Worm (Caenorhabditis elegans) whole organism, L2 larva: ENCODE data around the gene spe-49.

Source experiments
- C34F6.9 ChIP-seq: fragments of 150-350 bp; optimal IDR thresholded peaks from 2 replicates; lab custom pipeline; 2014; ENCODE audit warnings: missing biosample characterization, missing genetic modification characterization
- F13H6.1 ChIP-seq: sonication (generic microtip); optimal IDR thresholded peaks from 2 replicates; lab custom pipeline; 2016; ENCODE audit warnings: missing genetic modification characterization, missing compliant biosample characterization
- Y55F3AM.14 ChIP-seq: fragments of 200-800 bp; sonication (Bioruptor generic); optimal IDR thresholded peaks from 2 replicates; lab custom pipeline; 2018; ENCODE audit warnings: mild to moderate bottlenecking, missing genetic modification characterization, missing compliant biosample characterization
- ZK546.5 ChIP-seq: sonication (generic microtip); optimal IDR thresholded peaks from 2 replicates; lab custom pipeline; 2017; ENCODE audit warnings: missing biosample characterization, missing genetic modification characterization
- alr-1 ChIP-seq: fragments of 150-350 bp; optimal IDR thresholded peaks from 2 replicates; lab custom pipeline; 2014; ENCODE audit warnings: missing biosample characterization, missing genetic modification characterization
- ama-1 ChIP-seq: fragments of 150-350 bp; optimal IDR thresholded peaks from 2 replicates; lab custom pipeline; 2018; ENCODE audit warnings: inconsistent platforms
- ceh-82 ChIP-seq: fragments of 150-350 bp; optimal IDR thresholded peaks from 2 replicates; lab custom pipeline; 2014; ENCODE audit warnings: missing biosample characterization, missing genetic modification characterization
- dmd-4 ChIP-seq: sonication (generic microtip); optimal IDR thresholded peaks from 2 replicates; lab custom pipeline; 2017; ENCODE audit warnings: missing biosample characterization, missing genetic modification characterization
- elt-1 ChIP-seq: fragments of 150-350 bp; optimal IDR thresholded peaks from 2 replicates; lab custom pipeline; 2014; ENCODE audit warnings: missing biosample characterization, missing genetic modification characterization
- elt-3 ChIP-seq: sonication (generic microtip); optimal IDR thresholded peaks from 2 replicates; lab custom pipeline; 2017; ENCODE audit warnings: missing biosample characterization, missing genetic modification characterization
- fos-1 ChIP-seq: fragments of 150-350 bp; optimal IDR thresholded peaks from 2 replicates; lab custom pipeline; 2014; ENCODE audit warnings: missing biosample characterization, missing genetic modification characterization
- gmeb-1 ChIP-seq: fragments of 150-350 bp; optimal IDR thresholded peaks from 2 replicates; lab custom pipeline; 2014; ENCODE audit warnings: missing biosample characterization, missing genetic modification characterization
- lin-11 ChIP-seq: fragments of 150-350 bp; sonication (generic microtip); optimal IDR thresholded peaks from 2 replicates; lab custom pipeline; 2014; ENCODE audit warnings: missing biosample characterization, missing genetic modification characterization, inconsistent platforms, mixed read lengths
- lin-13 ChIP-seq: fragments of 150-350 bp; optimal IDR thresholded peaks from 2 replicates; lab custom pipeline; 2014; ENCODE audit warnings: missing biosample characterization, missing genetic modification reagents, missing genetic modification characterization
- lin-39 ChIP-seq: fragments of 150-350 bp; optimal IDR thresholded peaks from 2 replicates; lab custom pipeline; 2014; ENCODE audit warnings: missing biosample characterization, missing genetic modification reagents, missing genetic modification characterization
- lsy-2 ChIP-seq, 2 experiments: fragments of 150-350 bp in 1 of 2; sonication (generic microtip) in 1 of 2; optimal IDR thresholded peaks; 2 replicates each; lab custom pipeline; 2014 to 2017; ENCODE audit warnings: missing biosample characterization in 2 of 2, missing genetic modification characterization in 2 of 2
- mbf-1 ChIP-seq: sonication (generic microtip); optimal IDR thresholded peaks from 2 replicates; lab custom pipeline; 2017; ENCODE audit warnings: missing biosample characterization, missing genetic modification characterization
- mdl-1 ChIP-seq, 2 experiments: fragments of 150-350 bp in 1 of 2; sonication (generic microtip) in 1 of 2; optimal IDR thresholded peaks; 2 replicates each; lab custom pipeline; 2017; ENCODE audit warnings: missing biosample characterization in 2 of 2, missing genetic modification characterization in 2 of 2
- nhr-10 ChIP-seq: sonication (generic microtip); optimal IDR thresholded peaks from 2 replicates; lab custom pipeline; 2017; ENCODE audit warnings: missing biosample characterization, missing genetic modification characterization
- nhr-12 ChIP-seq: fragments of 150-350 bp; optimal IDR thresholded peaks from 2 replicates; lab custom pipeline; 2014; ENCODE audit warnings: missing biosample characterization, missing genetic modification characterization
- nhr-129 ChIP-seq: fragments of 150-350 bp; optimal IDR thresholded peaks from 2 replicates; lab custom pipeline; 2014; ENCODE audit warnings: missing biosample characterization, missing genetic modification characterization
- nhr-21 ChIP-seq: fragments of 150-350 bp; optimal IDR thresholded peaks from 2 replicates; lab custom pipeline; 2014; ENCODE audit warnings: missing biosample characterization, missing genetic modification characterization
- nhr-23 ChIP-seq: fragments of 150-350 bp; optimal IDR thresholded peaks from 2 replicates; lab custom pipeline; 2014; ENCODE audit warnings: missing biosample characterization, missing genetic modification reagents, missing genetic modification characterization
- nhr-237 ChIP-seq: fragments of 150-350 bp; optimal IDR thresholded peaks from 2 replicates; lab custom pipeline; 2014; ENCODE audit warnings: missing biosample characterization, missing genetic modification characterization
- nhr-25 ChIP-seq: fragments of 150-350 bp; sonication (generic microtip); optimal IDR thresholded peaks from 3 replicates; lab custom pipeline; 2014; ENCODE audit warnings: missing biosample characterization, missing genetic modification characterization
- nhr-6 ChIP-seq: fragments of 150-350 bp; optimal IDR thresholded peaks from 2 replicates; lab custom pipeline; 2014; ENCODE audit warnings: missing biosample characterization, missing genetic modification characterization
- peb-1 ChIP-seq: fragments of 150-350 bp; optimal IDR thresholded peaks from 2 replicates; lab custom pipeline; 2014; ENCODE audit warnings: missing biosample characterization, missing genetic modification characterization
- sem-4 ChIP-seq: fragments of 150-350 bp; optimal IDR thresholded peaks from 2 replicates; lab custom pipeline; 2014; ENCODE audit warnings: missing biosample characterization, missing genetic modification reagents, missing genetic modification characterization
- skn-1 ChIP-seq: sonication (generic microtip); optimal IDR thresholded peaks from 2 replicates; lab custom pipeline; 2017; ENCODE audit warnings: missing biosample characterization, missing genetic modification characterization
- sma-3 ChIP-seq: sonication (generic microtip); optimal IDR thresholded peaks from 2 replicates; lab custom pipeline; 2016; ENCODE audit warnings: missing genetic modification reagents, missing genetic modification characterization, missing compliant biosample characterization
- sma-9 ChIP-seq, 2 experiments: fragments of 150-350 bp in 1 of 2; sonication (generic microtip) in 1 of 2; optimal IDR thresholded peaks; 2 replicates each; lab custom pipeline; 2014 to 2016; ENCODE audit warnings: missing genetic modification characterization in 2 of 2, mild to moderate bottlenecking in 1 of 2, missing biosample characterization in 1 of 2, missing compliant biosample characterization in 1 of 2, missing genetic modification reagents in 1 of 2, moderate library complexity in 1 of 2
- snpc-4 ChIP-seq: fragments of 150-350 bp; optimal IDR thresholded peaks from 2 replicates; lab custom pipeline; 2014; ENCODE audit warnings: missing biosample characterization, missing genetic modification characterization
- unc-39 ChIP-seq: fragments of 150-350 bp; optimal IDR thresholded peaks from 2 replicates; lab custom pipeline; 2014; ENCODE audit warnings: missing biosample characterization, missing genetic modification characterization
- unc-55 ChIP-seq: fragments of 150-350 bp; sonication (generic microtip); optimal IDR thresholded peaks from 3 replicates; lab custom pipeline; 2014; ENCODE audit warnings: missing biosample characterization, missing genetic modification reagents, missing genetic modification characterization
- unc-62 ChIP-seq: fragments of 150-350 bp; optimal IDR thresholded peaks from 2 replicates; lab custom pipeline; 2014; ENCODE audit warnings: missing biosample characterization, missing genetic modification reagents, missing genetic modification characterization
- zag-1 ChIP-seq: fragments of 150-350 bp; optimal IDR thresholded peaks from 2 replicates; lab custom pipeline; 2014; ENCODE audit warnings: missing biosample characterization, missing genetic modification characterization
- ztf-1 ChIP-seq: fragments of 200-800 bp; sonication (Bioruptor generic); conservative IDR thresholded peaks from 2 replicates; pipeline ENCODE4 v1.3.6; 2022; ENCODE audit warnings: missing genetic modification characterization, missing compliant biosample characterization
- ztf-11 ChIP-seq: sonication (generic microtip); optimal IDR thresholded peaks from 2 replicates; lab custom pipeline; 2017; ENCODE audit warnings: missing biosample characterization, missing genetic modification characterization
- ztf-4 ChIP-seq: fragments of 150-350 bp; optimal IDR thresholded peaks from 2 replicates; lab custom pipeline; 2014; ENCODE audit warnings: missing biosample characterization, missing genetic modification characterization

spe-49 gene

ce11 chrV:6281175-6281574, at the start of gene spe-49, which contains the start of gene K12B6.4:
spe-49 (plus strand) TSS chrV:6281359.
K12B6.4 (minus strand) TSS chrV:6281275.
- TF ChIP-seq unc-55 (GFP tag; lab: Kevin White, UChicago): no peak
- TF ChIP-seq mdl-1 (tag; optimal IDR thresholded peaks at IDR 0.05; lab: Kevin White, UChicago): no peak
- TF ChIP-seq C34F6.9 (tag; lab: Kevin White, UChicago): no peak
- no peak for TF ChIP-seq nhr-21 (tag; lab: Kevin White, UChicago)
- TF ChIP-seq snpc-4 (tag; lab: Kevin White, UChicago): no peak
- no peak for TF ChIP-seq lsy-2 (tag; optimal IDR thresholded peaks at IDR 0.05; lab: Kevin White, UChicago)
- no peak for TF ChIP-seq lin-13 (GFP tag; lab: Kevin White, UChicago)
- TF ChIP-seq alr-1 (tag; lab: Kevin White, UChicago): no peak
- no peak for TF ChIP-seq lin-39 (tag; lab: Kevin White, UChicago)
- TF ChIP-seq nhr-23: no peak
- TF ChIP-seq gmeb-1: no peak
- TF ChIP-seq peb-1 (tag; lab: Kevin White, UChicago): no peak
- no peak for TF ChIP-seq ztf-4 (tag; lab: Kevin White, UChicago)

DNA sequence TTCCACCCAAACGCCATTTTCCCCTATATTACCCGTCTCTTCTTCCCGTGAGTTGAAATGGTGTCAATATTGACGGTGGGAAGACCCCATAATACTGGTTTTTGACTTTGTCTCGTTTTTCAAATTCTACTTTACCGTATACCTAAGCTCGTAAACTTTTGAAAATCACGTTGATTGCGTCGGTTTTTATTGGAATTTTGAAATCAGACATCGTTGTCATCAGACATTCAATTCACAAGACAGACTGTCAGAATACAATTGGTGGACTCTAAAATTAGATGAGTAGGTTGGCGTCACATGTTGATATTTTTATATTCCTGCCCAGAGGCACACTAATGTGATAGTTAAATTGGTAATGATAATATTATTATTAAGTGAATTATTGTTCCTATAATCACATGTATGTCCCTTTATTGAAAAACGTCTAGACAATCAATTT, 49.2 kb upstream of the spe-49 start:
- TF ChIP-seq sma-9 (GFP tag; optimal IDR thresholded peaks at IDR 0.05; lab: Kevin White, UChicago) (peak; percentile 7), sma-9 (tag; optimal IDR thresholded peaks at IDR 0.05; lab: Kevin White, UChicago) (no peak), nhr-6 (peak; percentile 7), lsy-2 (tag; optimal IDR thresholded peaks at IDR 0.05; lab: Kevin White, UChicago) (peak in 1 of 2 experiments; percentile 33), nhr-129 (tag; lab: Kevin White, UChicago) (peak; percentile 75), ztf-11 (tag; lab: Kevin White, UChicago) (no peak), C34F6.9 (tag; lab: Kevin White, UChicago) (peak; percentile 1), Y55F3AM.14 (no peak), nhr-25 (tag; lab: Kevin White, UChicago) (peak; percentile 31), unc-62 (GFP tag; lab: Kevin White, UChicago) (no peak)
- TF ChIP-seq, all 48 proteins: peak for 6

DNA sequence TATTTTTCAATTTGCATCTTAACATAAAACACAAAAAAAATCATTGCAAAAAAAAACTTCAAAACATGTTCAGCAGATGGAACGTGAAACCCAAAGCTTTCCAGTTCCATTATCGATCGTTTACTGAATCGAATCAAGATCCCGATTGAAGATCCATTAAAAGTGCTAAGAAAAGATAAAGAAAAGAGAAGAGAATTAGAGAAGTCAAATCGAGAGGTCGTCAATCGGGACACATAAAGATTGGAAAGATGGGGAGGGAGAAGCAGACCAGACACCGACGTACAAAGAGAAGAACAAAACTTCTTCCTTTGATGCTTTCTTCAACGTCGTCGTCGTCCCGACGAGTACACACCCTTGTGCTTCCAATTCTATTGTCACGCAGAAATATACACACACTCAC, 48.3 kb upstream of the spe-49 start:
- TF ChIP-seq elt-1 (tag; lab: Kevin White, UChicago) (no peak), snpc-4 (tag; lab: Kevin White, UChicago) (no peak), F13H6.1 (tag; lab: Kevin White, UChicago) (peak; percentile 5), ztf-1 (GFP tag; lab: Robert Waterston, UW) (no peak), gmeb-1 (no peak), ZK546.5 (tag; lab: Kevin White, UChicago) (no peak), nhr-23 (no peak), ama-1 (lab: Kevin White, UChicago) (no peak), nhr-6 (no peak), sma-3 (GFP tag; lab: Kevin White, UChicago) (no peak), lin-13 (GFP tag; lab: Kevin White, UChicago) (no peak), unc-39 (tag; lab: Kevin White, UChicago) (no peak), lin-39 (tag; lab: Kevin White, UChicago) (no peak), zag-1 (tag; lab: Kevin White, UChicago) (no peak), unc-55 (GFP tag; lab: Kevin White, UChicago) (peak; percentile 24), elt-3 (tag; lab: Kevin White, UChicago) (no peak), sem-4 (peak; percentile 63), nhr-10 (tag; lab: Kevin White, UChicago) (no peak), ztf-11 (tag; lab: Kevin White, UChicago) (no peak), Y55F3AM.14 (no peak), mbf-1 (tag; lab: Kevin White, UChicago) (no peak), lsy-2 (tag; optimal IDR thresholded peaks at IDR 0.05; lab: Kevin White, UChicago) (peak in 1 of 2 experiments; percentile 42), fos-1 (tag; lab: Kevin White, UChicago) (no peak), nhr-129 (tag; lab: Kevin White, UChicago) (peak; percentile 28), nhr-237 (tag; lab: Kevin White, UChicago) (no peak), nhr-25 (tag; lab: Kevin White, UChicago) (peak; percentile 12), nhr-12 (tag; lab: Kevin White, UChicago) (no peak), mdl-1 (tag; optimal IDR thresholded peaks at IDR 0.05; lab: Kevin White, UChicago) (no peak), ceh-82 (tag; lab: Kevin White, UChicago) (no peak)

DNA sequence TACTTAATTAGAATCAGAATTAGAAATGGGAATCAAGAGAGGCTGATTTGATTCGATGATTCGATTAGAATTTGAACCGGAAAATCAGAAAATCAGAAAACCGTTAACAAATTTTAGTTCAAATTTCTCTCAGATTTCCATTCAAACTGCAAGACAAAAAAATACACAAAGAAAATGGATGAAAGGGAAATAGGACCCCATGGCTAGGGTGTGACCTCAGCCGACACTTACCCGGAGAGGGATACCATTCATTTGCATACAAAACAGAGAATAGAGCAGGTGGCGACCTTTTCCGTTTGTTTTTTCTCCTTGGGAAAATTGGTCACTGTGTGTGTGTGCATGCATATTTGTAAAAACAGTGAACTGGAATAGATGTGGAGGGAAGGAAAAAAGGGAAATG, 47.2 kb upstream of the spe-49 start:
- TF ChIP-seq ztf-1 (GFP tag; lab: Robert Waterston, UW): no peak
- TF ChIP-seq lin-11 (tag; lab: Kevin White, UChicago): no peak
- TF ChIP-seq nhr-237 (tag; lab: Kevin White, UChicago): no peak
- TF ChIP-seq skn-1 (tag; lab: Kevin White, UChicago): no peak
- TF ChIP-seq elt-1 (tag; lab: Kevin White, UChicago): no peak
- peak; percentile 15 for TF ChIP-seq nhr-25 (tag; lab: Kevin White, UChicago)
- TF ChIP-seq C34F6.9 (tag; lab: Kevin White, UChicago): no peak
- TF ChIP-seq dmd-4: no peak
